Fruit fly (Drosophila melanogaster) whole organism, embryonic: Measurements from ENCODE around the gene CG5902.

Experiments used
- Atf6 ChIP-seq: fragments of 200-800 bp; sonication (Bioruptor generic); IDR thresholded peaks from 2 replicates; pipeline ENCODE4 v1.3.6; 2022; ENCODE audit warnings: missing biosample characterization, missing genetic modification characterization
- CG11085 ChIP-seq: fragments of 200-800 bp; sonication (Bioruptor generic); IDR thresholded peaks from 2 replicates; pipeline ENCODE4 v1.3.6; 2022; ENCODE audit warnings: missing biosample characterization, missing genetic modification characterization
- CG11456 ChIP-seq: fragments of 200-800 bp; sonication (Bioruptor generic); IDR thresholded peaks from 3 replicates; pipeline ENCODE4 v1.3.6; 2022; ENCODE audit warnings: missing biosample characterization, missing genetic modification characterization
- CG12104 ChIP-seq: fragments of 200-800 bp; sonication (Bioruptor generic); optimal IDR thresholded peaks from 3 replicates; lab custom pipeline; 2016; ENCODE audit warnings: missing biosample characterization, missing genetic modification characterization
- CG12942 ChIP-seq: fragments of 200-800 bp; sonication (Bioruptor generic); optimal IDR thresholded peaks from 3 replicates; lab custom pipeline; 2016; ENCODE audit warnings: missing biosample characterization, missing genetic modification characterization
- CG1832 ChIP-seq: fragments of 200-800 bp; sonication (Bioruptor generic); optimal IDR thresholded peaks from 2 replicates; lab custom pipeline; 2017; ENCODE audit warnings: missing biosample characterization, mild to moderate bottlenecking, missing genetic modification characterization, inconsistent platforms
- CG2678 ChIP-seq: fragments of 200-800 bp; sonication (Bioruptor generic); optimal IDR thresholded peaks from 3 replicates; lab custom pipeline; 2019; ENCODE audit warnings: missing biosample characterization, mild to moderate bottlenecking, missing genetic modification characterization, moderate library complexity
- CG33213 ChIP-seq: fragments of 200-800 bp; sonication (Bioruptor generic); optimal IDR thresholded peaks from 3 replicates; lab custom pipeline; 2016; ENCODE audit warnings: missing biosample characterization, missing genetic modification characterization
- CG34422 ChIP-seq: fragments of 200-800 bp; sonication (Bioruptor generic); IDR thresholded peaks from 3 replicates; pipeline ENCODE4 v1.3.6; 2022; ENCODE audit warnings: missing biosample characterization, missing genetic modification characterization
- CG3838 ChIP-seq: fragments of 200-800 bp; sonication (Bioruptor generic); optimal IDR thresholded peaks from 3 replicates; lab custom pipeline; 2016; ENCODE audit warnings: missing biosample characterization, missing genetic modification characterization
- CG4404 ChIP-seq: fragments of 200-800 bp; sonication (Bioruptor generic); IDR thresholded peaks from 2 replicates; pipeline ENCODE4 v1.3.6; 2022; ENCODE audit warnings: missing biosample characterization, missing genetic modification characterization
- CG6272 ChIP-seq: fragments of 200-800 bp; sonication (Bioruptor generic); IDR thresholded peaks from 2 replicates; pipeline ENCODE4 v1.3.6; 2022; ENCODE audit warnings: missing biosample characterization, missing genetic modification characterization
- CG6683 ChIP-seq: fragments of 200-800 bp; sonication (Bioruptor generic); optimal IDR thresholded peaks from 2 replicates; lab custom pipeline; 2017; ENCODE audit warnings: missing biosample characterization, mild to moderate bottlenecking, missing genetic modification characterization, missing genetic modification reagents
- CG6854 ChIP-seq: fragments of 200-800 bp; sonication (Bioruptor generic); optimal IDR thresholded peaks from 3 replicates; lab custom pipeline; 2017; ENCODE audit warnings: missing biosample characterization, mild to moderate bottlenecking, missing genetic modification characterization
- CG7271 ChIP-seq: fragments of 200-800 bp; sonication (Bioruptor generic); optimal IDR thresholded peaks from 2 replicates; lab custom pipeline; 2018; ENCODE audit warnings: missing biosample characterization, mild to moderate bottlenecking, missing genetic modification characterization, moderate library complexity
- CG9609 ChIP-seq: fragments of 200-800 bp; sonication (Bioruptor generic); optimal IDR thresholded peaks from 3 replicates; lab custom pipeline; 2016; ENCODE audit warnings: missing biosample characterization, missing genetic modification characterization
- CHES-1-like ChIP-seq: fragments of 200-800 bp; sonication (Bioruptor generic); optimal IDR thresholded peaks from 2 replicates; lab custom pipeline; 2016; ENCODE audit warnings: missing biosample characterization, missing genetic modification characterization
- Dbx ChIP-seq: fragments of 200-800 bp; sonication (Bioruptor generic); IDR thresholded peaks from 3 replicates; pipeline ENCODE4 v1.3.6; 2022; ENCODE audit warnings: missing biosample characterization, missing genetic modification characterization
- Dll ChIP-seq: fragments of 200-800 bp; sonication (Bioruptor generic); IDR thresholded peaks from 4 replicates; pipeline ENCODE4 v1.3.6; 2022; ENCODE audit warnings: missing biosample characterization, missing genetic modification characterization; ENCODE audit not compliant: partially characterized antibody
- Dp ChIP-seq: fragments of 200-800 bp; sonication (Bioruptor generic); optimal IDR thresholded peaks from 2 replicates; lab custom pipeline; 2018; ENCODE audit warnings: missing biosample characterization, mild to moderate bottlenecking, missing genetic modification characterization, moderate library complexity
- E2f1 ChIP-seq: fragments of 200-800 bp; sonication (Bioruptor generic); IDR thresholded peaks from 2 replicates; pipeline ENCODE4 v1.3.6; 2022; ENCODE audit warnings: missing biosample characterization, missing genetic modification characterization
- Ets65A ChIP-seq: fragments of 200-800 bp; sonication (Bioruptor generic); peaks from one replicate; lab custom pipeline; 2016; ENCODE audit warnings: missing biosample characterization, missing genetic modification characterization
- Ets97D ChIP-seq: fragments of 200-800 bp; sonication (Bioruptor generic); optimal IDR thresholded peaks from 3 replicates; lab custom pipeline; 2016; ENCODE audit warnings: missing biosample characterization, missing genetic modification characterization
- Hmr ChIP-seq: fragments of 200-800 bp; sonication (Bioruptor generic); optimal IDR thresholded peaks from 3 replicates; lab custom pipeline; 2017; ENCODE audit warnings: mild to moderate bottlenecking, missing biosample characterization, missing genetic modification reagents, missing genetic modification characterization
- Neu2 ChIP-seq: fragments of 200-800 bp; sonication (Bioruptor generic); optimal IDR thresholded peaks from 3 replicates; lab custom pipeline; 2016; ENCODE audit warnings: missing biosample characterization, missing genetic modification characterization, borderline replicate concordance
- Nf-YA ChIP-seq: fragments of 200-800 bp; sonication (Bioruptor generic); IDR thresholded peaks from 2 replicates; pipeline ENCODE4 v1.3.6; 2022; ENCODE audit warnings: missing biosample characterization, missing genetic modification characterization
- Ptx1 ChIP-seq: fragments of 200-800 bp; sonication (Bioruptor generic); IDR thresholded peaks from 2 replicates; pipeline ENCODE4 v1.3.6; 2022; ENCODE audit warnings: missing biosample characterization, missing genetic modification characterization
- Usf ChIP-seq: fragments of 200-800 bp; sonication (Bioruptor generic); optimal IDR thresholded peaks from 2 replicates; lab custom pipeline; 2017; ENCODE audit warnings: missing genotype, missing biosample characterization, missing genetic modification characterization
- ab ChIP-seq: fragments of 200-800 bp; sonication (Bioruptor generic); optimal IDR thresholded peaks from 2 replicates; lab custom pipeline; 2016; ENCODE audit warnings: missing biosample characterization, missing genetic modification characterization
- abd-A ChIP-seq: fragments of 200-800 bp; sonication (Bioruptor generic); optimal IDR thresholded peaks from 3 replicates; lab custom pipeline; 2019; ENCODE audit warnings: missing biosample characterization, mild to moderate bottlenecking, missing genetic modification characterization, moderate library complexity
- ara ChIP-seq: fragments of 200-800 bp; sonication (Bioruptor generic); IDR thresholded peaks from 2 replicates; pipeline ENCODE4 v1.3.6; 2022; ENCODE audit warnings: missing biosample characterization, missing genetic modification characterization
- ash1 ChIP-seq: fragments of 200-800 bp; sonication (Bioruptor generic); optimal IDR thresholded peaks from 2 replicates; lab custom pipeline; 2018; ENCODE audit warnings: missing biosample characterization, mild to moderate bottlenecking, missing genetic modification characterization
- cad ChIP-seq: fragments of >200 bp; optimal IDR thresholded peaks from 2 replicates; lab custom pipeline; 2017; ENCODE audit warnings: missing biosample characterization, missing genetic modification characterization
- ci ChIP-seq: fragments of 200-800 bp; sonication (Bioruptor generic); IDR thresholded peaks from 3 replicates; pipeline ENCODE4 v1.3.6; 2022; ENCODE audit warnings: missing biosample characterization, missing genetic modification characterization
- crc ChIP-seq: fragments of 200-800 bp; sonication (Bioruptor generic); optimal IDR thresholded peaks from 2 replicates; lab custom pipeline; 2016; ENCODE audit warnings: missing biosample characterization, missing genetic modification characterization
- disco-r ChIP-seq: fragments of 200-800 bp; sonication (Bioruptor generic); optimal IDR thresholded peaks from 2 replicates; lab custom pipeline; 2016; ENCODE audit warnings: missing biosample characterization, missing genetic modification characterization
- dpn ChIP-seq, 2 experiments: fragments of 200-800 bp; sonication (Bioruptor generic); optimal IDR thresholded peaks; 3 replicates each; lab custom pipeline; 2016; ENCODE audit warnings: missing biosample characterization in 2 of 2, missing genetic modification characterization in 2 of 2
- esg ChIP-seq: fragments of 200-800 bp; sonication (Bioruptor generic); conservative IDR thresholded peaks from 2 replicates; pipeline ENCODE4 v1.3.6; 2022; ENCODE audit warnings: missing biosample characterization, missing genetic modification characterization
- exex ChIP-seq: fragments of 200-800 bp; sonication (Bioruptor generic); optimal IDR thresholded peaks from 4 replicates; lab custom pipeline; 2018; ENCODE audit warnings: missing biosample characterization, mild to moderate bottlenecking, missing genetic modification characterization, moderate library complexity
- jigr1 ChIP-seq: fragments of 200-800 bp; sonication (Bioruptor generic); IDR thresholded peaks from 3 replicates; pipeline ENCODE4 v1.3.6; 2022; ENCODE audit warnings: missing biosample characterization, missing genetic modification characterization
- lola ChIP-seq, 3 experiments: fragments of >200 bp in 2 of 3; fragments of 200-800 bp in 1 of 3; sonication (Bioruptor generic) in 1 of 3; optimal IDR thresholded peaks; 2 replicates each; lab custom pipeline; 2017 to 2019; ENCODE audit warnings: missing biosample characterization in 3 of 3, missing genetic modification characterization in 3 of 3, mild to moderate bottlenecking in 1 of 3, moderate library complexity in 1 of 3
- luna ChIP-seq: fragments of 200-800 bp; sonication (Bioruptor generic); optimal IDR thresholded peaks from 2 replicates; lab custom pipeline; 2016; ENCODE audit warnings: missing biosample characterization, missing genetic modification characterization
- mld ChIP-seq: fragments of 200-800 bp; sonication (Bioruptor generic); IDR thresholded peaks from 3 replicates; pipeline ENCODE4 v1.3.6; 2022; ENCODE audit warnings: missing biosample characterization, missing genetic modification characterization; ENCODE audit not compliant: partially characterized antibody
- nerfin-1 ChIP-seq: fragments of 200-800 bp; sonication (Bioruptor generic); optimal IDR thresholded peaks from 3 replicates; lab custom pipeline; 2019; ENCODE audit warnings: missing biosample characterization, mild to moderate bottlenecking, missing genetic modification characterization, moderate library complexity
- nmo ChIP-seq: fragments of 200-800 bp; sonication (Bioruptor generic); optimal IDR thresholded peaks from 2 replicates; lab custom pipeline; 2018; ENCODE audit warnings: missing biosample characterization, mild to moderate bottlenecking, missing genetic modification characterization, moderate library complexity
- peb ChIP-seq: fragments of 200-800 bp; sonication (Bioruptor generic); IDR thresholded peaks from 2 replicates; pipeline ENCODE4 v1.3.6; 2022; ENCODE audit warnings: missing biosample characterization, missing genetic modification characterization
- ro ChIP-seq: fragments of 200-800 bp; sonication (Bioruptor generic); IDR thresholded peaks from 2 replicates; pipeline ENCODE4 v1.3.6; 2022; ENCODE audit warnings: missing biosample characterization, missing genetic modification characterization
- scrt ChIP-seq: fragments of 200-800 bp; sonication (Bioruptor generic); optimal IDR thresholded peaks from 2 replicates; lab custom pipeline; 2018; ENCODE audit warnings: missing biosample characterization, mild to moderate bottlenecking, missing genetic modification characterization, moderate library complexity
- sima ChIP-seq: fragments of 200-800 bp; sonication (Bioruptor generic); optimal IDR thresholded peaks from 2 replicates; lab custom pipeline; 2016; ENCODE audit warnings: missing biosample characterization, missing genetic modification characterization
- sr ChIP-seq: fragments of 200-800 bp; sonication (Bioruptor generic); IDR thresholded peaks from 3 replicates; pipeline ENCODE4 v1.3.6; 2022; ENCODE audit warnings: missing biosample characterization, missing genetic modification characterization
- sug ChIP-seq: fragments of 200-800 bp; optimal IDR thresholded peaks from 2 replicates; lab custom pipeline; 2019; ENCODE audit warnings: missing biosample characterization, mild to moderate bottlenecking, missing genetic modification characterization, moderate library complexity

Gene CG5902

dm6 chr3R:24007775-24008506 lies 21.5 kb downstream of the CG5902 start (continued):
- TF ChIP-seq CG34422 (GFP tag; lab: Robert Waterston, UW), result peak; percentile 40; the same call in 1 of the 3 replicates
- no peak for TF ChIP-seq ci (GFP tag; lab: Robert Waterston, UW)
- TF ChIP-seq Dp (GFP tag; lab: Kevin White, UChicago), result no peak
- peak; percentile 84 for TF ChIP-seq sr (GFP tag; lab: Robert Waterston, UW)
- peak; percentile 15 for TF ChIP-seq CG12104 (GFP tag; lab: Kevin White, UChicago)
- TF ChIP-seq CG3838 (GFP tag; lab: Kevin White, UChicago), result no peak
- TF ChIP-seq ash1 (GFP tag; lab: Kevin White, UChicago), result no peak
- TF ChIP-seq ro (GFP tag; lab: Robert Waterston, UW), result no peak
- TF ChIP-seq Usf (GFP tag; lab: Kevin White, UChicago), result no peak
- TF ChIP-seq mld (GFP tag; lab: Robert Waterston, UW), result no peak
- TF ChIP-seq Neu2, result no peak
- TF ChIP-seq CG6272 (GFP tag; lab: Robert Waterston, UW), result no peak
- TF ChIP-seq sug (tag; lab: Kevin White, UChicago), result peak; percentile 49
- TF ChIP-seq scrt, result no peak
- peak; percentile 7 for TF ChIP-seq Hmr (GFP tag; lab: Kevin White, UChicago)
- TF ChIP-seq CG7271 (tag; lab: Kevin White, UChicago), result no peak
- TF ChIP-seq CG9609 (GFP tag; lab: Kevin White, UChicago), result no peak
- no peak for TF ChIP-seq E2f1
- no peak for TF ChIP-seq luna (GFP tag; lab: Kevin White, UChicago)
- no peak for TF ChIP-seq CG12942 (GFP tag; lab: Kevin White, UChicago)
- no peak for TF ChIP-seq cad (GFP tag; lab: Kevin White, UChicago)
- no peak for TF ChIP-seq ab (GFP tag; lab: Kevin White, UChicago)
- TF ChIP-seq exex (tag; lab: Kevin White, UChicago), result peak; percentile 5
- TF ChIP-seq Dll (GFP tag; lab: Robert Waterston, UW), result no peak
- no peak for TF ChIP-seq esg (GFP tag; lab: Robert Waterston, UW)
- TF ChIP-seq dpn (GFP tag; optimal IDR thresholded peaks at IDR 0.05; lab: Kevin White, UChicago), result peak in 1 of 2 experiments; percentile 13
- no peak for TF ChIP-seq CG33213 (GFP tag; lab: Kevin White, UChicago)
- TF ChIP-seq jigr1 (GFP tag; lab: Robert Waterston, UW), result no peak
- no peak for TF ChIP-seq ara (GFP tag; lab: Robert Waterston, UW)
- no peak for TF ChIP-seq CG11085 (GFP tag; lab: Robert Waterston, UW)
- TF ChIP-seq Ets65A (GFP tag; lab: Kevin White, UChicago), result peak; percentile 71
- TF ChIP-seq nmo (GFP tag; lab: Kevin White, UChicago), result peak; percentile 43
- TF ChIP-seq Atf6 (GFP tag; lab: Robert Waterston, UW), result no peak
- TF ChIP-seq Dbx, result no peak; the same call in 2 of the 3 replicates
- TF ChIP-seq CG6854 (GFP tag; lab: Kevin White, UChicago), result peak; percentile 2
- TF ChIP-seq CG1832 (GFP tag; lab: Kevin White, UChicago), result no peak
- TF ChIP-seq CG6683, result peak; percentile 34
- no peak for TF ChIP-seq Ptx1 (GFP tag; lab: Robert Waterston, UW)
- TF ChIP-seq CG2678 (tag; lab: Kevin White, UChicago), result peak; percentile 76
- no peak for TF ChIP-seq CG4404 (GFP tag; lab: Robert Waterston, UW)
- TF ChIP-seq abd-A, result no peak
- no peak for TF ChIP-seq crc
- TF ChIP-seq sima (GFP tag; lab: Kevin White, UChicago), result no peak
- no peak for TF ChIP-seq CG11456 (GFP tag; lab: Robert Waterston, UW)
- TF ChIP-seq lola (GFP tag; optimal IDR thresholded peaks at IDR 0.05; lab: Kevin White, UChicago), result peak in 1 of 3 experiments; percentile 22
- TF ChIP-seq nerfin-1 (tag; lab: Kevin White, UChicago), result no peak
- TF ChIP-seq peb (GFP tag; lab: Robert Waterston, UW), result no peak
- TF ChIP-seq disco-r, result no peak
- no peak for TF ChIP-seq Ets97D (GFP tag; lab: Kevin White, UChicago)
- no peak for TF ChIP-seq Nf-YA
- TF ChIP-seq CHES-1-like, result no peak
